Worm (Caenorhabditis elegans) whole organism, mixed stage, embryonic: ENCODE measurements around the gene hmgr-1.

ENCODE experiments used
- bed-3 ChIP-seq: fragments of 200-800 bp; sonication (Bioruptor generic); optimal IDR thresholded peaks from 3 replicates; lab custom pipeline; 2018; ENCODE audit warnings: mild to moderate bottlenecking, missing genetic modification characterization, moderate library complexity, missing compliant biosample characterization
- blmp-1 ChIP-seq: fragments of 150-350 bp; optimal IDR thresholded peaks from 2 replicates; lab custom pipeline; 2014; ENCODE audit warnings: missing biosample characterization, missing genetic modification characterization
- ceh-39 ChIP-seq: fragments of 150-350 bp; optimal IDR thresholded peaks from 2 replicates; lab custom pipeline; 2014; ENCODE audit warnings: missing biosample characterization, missing genetic modification characterization
- ceh-43 ChIP-seq: fragments of 200-800 bp; sonication (Bioruptor generic); optimal IDR thresholded peaks from 2 replicates; lab custom pipeline; 2018; ENCODE audit warnings: mild to moderate bottlenecking, missing genetic modification characterization, moderate library complexity, missing compliant biosample characterization
- ceh-83 ChIP-seq: fragments of 200-800 bp; sonication (Bioruptor generic); optimal IDR thresholded peaks from 2 replicates; lab custom pipeline; 2018; ENCODE audit warnings: mild to moderate bottlenecking, missing genetic modification characterization, missing compliant biosample characterization
- ces-1 ChIP-seq: fragments of 150-350 bp; optimal IDR thresholded peaks from 2 replicates; lab custom pipeline; 2014; ENCODE audit warnings: missing biosample characterization, missing genetic modification reagents, missing genetic modification characterization
- cnd-1 ChIP-seq: fragments of 200-800 bp; sonication (Bioruptor generic); optimal IDR thresholded peaks from 2 replicates; lab custom pipeline; 2018; ENCODE audit warnings: mild to moderate bottlenecking, missing genetic modification characterization, missing compliant biosample characterization
- drap-1 ChIP-seq: fragments of 200-800 bp; sonication (Bioruptor generic); optimal IDR thresholded peaks from 3 replicates; lab custom pipeline; 2018; ENCODE audit warnings: mild to moderate bottlenecking, missing genetic modification characterization, missing compliant biosample characterization
- elt-1 ChIP-seq: sonication (generic microtip); optimal IDR thresholded peaks from 2 replicates; lab custom pipeline; 2017; ENCODE audit warnings: missing genetic modification characterization, mild to moderate bottlenecking, missing compliant biosample characterization, antibody characterized with exemption, moderate library complexity, borderline replicate concordance; ENCODE audit not compliant: insufficient read depth
- elt-3 ChIP-seq: fragments of 150-350 bp; optimal IDR thresholded peaks from 2 replicates; lab custom pipeline; 2014; ENCODE audit warnings: missing biosample characterization, missing genetic modification characterization
- flh-1 ChIP-seq: fragments of 200-800 bp; sonication (Bioruptor generic); optimal IDR thresholded peaks from 2 replicates; lab custom pipeline; 2018; ENCODE audit warnings: mild to moderate bottlenecking, missing genetic modification characterization, moderate library complexity, missing compliant biosample characterization
- ham-2 ChIP-seq: fragments of 200-800 bp; sonication (Bioruptor generic); optimal IDR thresholded peaks from 2 replicates; lab custom pipeline; 2018; ENCODE audit warnings: mild to moderate bottlenecking, missing genetic modification characterization, missing compliant biosample characterization
- hlh-1 ChIP-seq: fragments of 150-350 bp; optimal IDR thresholded peaks from 2 replicates; lab custom pipeline; 2014; ENCODE audit warnings: missing biosample characterization, missing genetic modification reagents, missing genetic modification characterization
- lin-32 ChIP-seq: fragments of 200-800 bp; sonication (Bioruptor generic); optimal IDR thresholded peaks from 2 replicates; lab custom pipeline; 2018; ENCODE audit warnings: mild to moderate bottlenecking, missing genetic modification characterization, missing compliant biosample characterization
- mab-5 ChIP-seq: fragments of 150-350 bp; optimal IDR thresholded peaks from 2 replicates; lab custom pipeline; 2014; ENCODE audit warnings: missing biosample characterization, missing genetic modification characterization
- mep-1 ChIP-seq: fragments of 150-350 bp; optimal IDR thresholded peaks from 2 replicates; lab custom pipeline; 2017; ENCODE audit warnings: missing biosample characterization, missing genetic modification reagents, missing genetic modification characterization, inconsistent platforms
- mls-2 ChIP-seq: sonication (generic microtip); optimal IDR thresholded peaks from 2 replicates; lab custom pipeline; 2016; ENCODE audit warnings: mild to moderate bottlenecking, missing genetic modification characterization, moderate library complexity, missing compliant biosample characterization
- nhr-12 ChIP-seq: fragments of 150-350 bp; optimal IDR thresholded peaks from 2 replicates; lab custom pipeline; 2014; ENCODE audit warnings: missing biosample characterization, missing genetic modification characterization
- nhr-2 ChIP-seq: fragments of 150-350 bp; optimal IDR thresholded peaks from 2 replicates; lab custom pipeline; 2014; ENCODE audit warnings: missing biosample characterization, missing genetic modification characterization
- nhr-237 ChIP-seq: fragments of 150-350 bp; optimal IDR thresholded peaks from 2 replicates; lab custom pipeline; 2014; ENCODE audit warnings: missing biosample characterization, missing genetic modification characterization
- nhr-28 ChIP-seq: fragments of 150-350 bp; optimal IDR thresholded peaks from 2 replicates; lab custom pipeline; 2014; ENCODE audit warnings: missing biosample characterization, missing genetic modification characterization
- nhr-76 ChIP-seq: sonication (generic microtip); optimal IDR thresholded peaks from 2 replicates; lab custom pipeline; 2017; ENCODE audit warnings: missing biosample characterization, missing genetic modification characterization
- pha-4 ChIP-seq: fragments of 150-350 bp; optimal IDR thresholded peaks from 2 replicates; lab custom pipeline; 2018; ENCODE audit warnings: missing biosample characterization, missing genetic modification reagents, missing genetic modification characterization
- sem-2 ChIP-seq: fragments of 200-800 bp; sonication (Bioruptor generic); optimal IDR thresholded peaks from 2 replicates; lab custom pipeline; 2018; ENCODE audit warnings: mild to moderate bottlenecking, missing genetic modification characterization, missing compliant biosample characterization
- snpc-4 ChIP-seq: fragments of 150-350 bp; optimal IDR thresholded peaks from 2 replicates; lab custom pipeline; 2014; ENCODE audit warnings: missing biosample characterization, missing genetic modification characterization
- sptf-1 ChIP-seq: sonication (generic microtip); optimal IDR thresholded peaks from 2 replicates; lab custom pipeline; 2017; ENCODE audit warnings: mild to moderate bottlenecking, missing genetic modification characterization, moderate library complexity, missing compliant biosample characterization
- tbx-8 ChIP-seq: fragments of 200-800 bp; sonication (Bioruptor generic); optimal IDR thresholded peaks from 2 replicates; lab custom pipeline; 2018; ENCODE audit warnings: mild to moderate bottlenecking, missing genetic modification characterization, moderate library complexity, missing compliant biosample characterization
- unc-120 ChIP-seq: sonication (generic microtip); optimal IDR thresholded peaks from 2 replicates; lab custom pipeline; 2017; ENCODE audit warnings: missing genetic modification characterization, missing compliant biosample characterization; ENCODE audit not compliant: poor library complexity, severe bottlenecking
- unc-62 ChIP-seq: fragments of 150-350 bp; optimal IDR thresholded peaks from 2 replicates; lab custom pipeline; 2014; ENCODE audit warnings: missing biosample characterization, missing genetic modification reagents, missing genetic modification characterization
- zip-8 ChIP-seq: fragments of 150-350 bp; optimal IDR thresholded peaks from 2 replicates; lab custom pipeline; 2014; ENCODE audit warnings: missing biosample characterization, missing genetic modification characterization
- ztf-11 ChIP-seq: fragments of 150-350 bp; optimal IDR thresholded peaks from 2 replicates; lab custom pipeline; 2014; ENCODE audit warnings: missing biosample characterization, missing genetic modification characterization

The hmgr-1 gene

ce11 chrIII:7319390-7319789 lies 39.9 kb upstream of the hmgr-1 start, which contains the start of gene F56C9.8:
TSS of gene F56C9.8 (minus strand) at chrIII:7319509.
- TF ChIP-seq elt-3 (no peak), nhr-237 (tag; lab: Kevin White, UChicago) (no peak), nhr-12 (tag; lab: Kevin White, UChicago) (no peak), zip-8 (tag; lab: Kevin White, UChicago) (no peak), sem-2 (GFP tag; lab: Kevin White, UChicago) (no peak), flh-1 (GFP tag; lab: Kevin White, UChicago) (no peak), bed-3 (no peak), mab-5 (tag; lab: Kevin White, UChicago) (no peak), unc-62 (GFP tag; lab: Kevin White, UChicago) (no peak), mls-2 (tag; lab: Kevin White, UChicago) (no peak), ces-1 (GFP tag; lab: Kevin White, UChicago) (no peak), nhr-28 (tag; lab: Kevin White, UChicago) (no peak), tbx-8 (GFP tag; lab: Kevin White, UChicago) (no peak), nhr-2 (no peak), blmp-1 (no peak), ztf-11 (no peak), ceh-83 (GFP tag; lab: Kevin White, UChicago) (no peak), ceh-39 (tag; lab: Kevin White, UChicago) (no peak), drap-1 (GFP tag; lab: Kevin White, UChicago) (no peak)

- TF ChIP-seq pha-4 (tag; lab: Kevin White, UChicago) (peak; percentile 79), hlh-1 (tag; lab: Kevin White, UChicago) (no peak)
Observed at ce11 chrIII:7322018-7322417, 37.3 kb upstream of the hmgr-1 start.

- no peak for TF ChIP-seq nhr-2
- no peak for TF ChIP-seq lin-32 (GFP tag; lab: Kevin White, UChicago)
- TF ChIP-seq bed-3: no peak
- no peak for TF ChIP-seq mab-5 (tag; lab: Kevin White, UChicago)
- no peak for TF ChIP-seq mep-1
- TF ChIP-seq tbx-8 (GFP tag; lab: Kevin White, UChicago): no peak
- TF ChIP-seq ham-2 (GFP tag; lab: Kevin White, UChicago): no peak
- no peak for TF ChIP-seq sem-2 (GFP tag; lab: Kevin White, UChicago)
- no peak for TF ChIP-seq flh-1 (GFP tag; lab: Kevin White, UChicago)
- no peak for TF ChIP-seq ceh-43 (GFP tag; lab: Kevin White, UChicago)
- TF ChIP-seq zip-8 (tag; lab: Kevin White, UChicago): no peak
- TF ChIP-seq nhr-76 (tag; lab: Kevin White, UChicago): no peak
- no peak for TF ChIP-seq unc-120 (tag; lab: Kevin White, UChicago)
- TF ChIP-seq pha-4 (tag; lab: Kevin White, UChicago): no peak
- no peak for TF ChIP-seq nhr-28 (tag; lab: Kevin White, UChicago)
- TF ChIP-seq ceh-39 (tag; lab: Kevin White, UChicago): no peak
- TF ChIP-seq hlh-1 (tag; lab: Kevin White, UChicago): no peak
- no peak for TF ChIP-seq sptf-1 (tag; lab: Kevin White, UChicago)
- TF ChIP-seq snpc-4: no peak
- TF ChIP-seq cnd-1 (tag; lab: Kevin White, UChicago): no peak
Observed at ce11 chrIII:7323331-7323730, 36.0 kb upstream of the hmgr-1 start.

- TF ChIP-seq drap-1 (GFP tag; lab: Kevin White, UChicago): no peak
- no peak for TF ChIP-seq ham-2 (GFP tag; lab: Kevin White, UChicago)
- no peak for TF ChIP-seq blmp-1
- TF ChIP-seq ceh-83 (GFP tag; lab: Kevin White, UChicago): no peak
- TF ChIP-seq mep-1: no peak
- TF ChIP-seq mls-2 (tag; lab: Kevin White, UChicago): no peak
- TF ChIP-seq elt-1: no peak
Observed at ce11 chrIII:7329155-7329732, 30.1 kb upstream of the hmgr-1 start, which contains the start of gene lab-2. TSS of gene lab-2 (minus strand) at chrIII:7329607.

ce11 chrIII:7331671-7332070 lies 27.6 kb upstream of the hmgr-1 start:
- TF ChIP-seq drap-1 (GFP tag; lab: Kevin White, UChicago) (no peak), elt-3 (no peak), nhr-12 (tag; lab: Kevin White, UChicago) (no peak), unc-62 (GFP tag; lab: Kevin White, UChicago) (no peak), sem-2 (GFP tag; lab: Kevin White, UChicago) (no peak), pha-4 (tag; lab: Kevin White, UChicago) (no peak), lin-32 (GFP tag; lab: Kevin White, UChicago) (no peak), hlh-1 (tag; lab: Kevin White, UChicago) (no peak), sptf-1 (tag; lab: Kevin White, UChicago) (no peak)
